Worm (Caenorhabditis elegans) whole organism, L3 larva: ENCODE results near the gene aco-1.

Experiments used
- R02D3.7 ChIP-seq: fragments of 150-350 bp; optimal IDR thresholded peaks from 2 replicates; lab custom pipeline; 2014; ENCODE audit warnings: missing biosample characterization, missing genetic modification characterization
- ama-1 ChIP-seq: fragments of 150-350 bp; optimal IDR thresholded peaks from 2 replicates; lab custom pipeline; 2018
- ceh-82 ChIP-seq: fragments of 150-350 bp; optimal IDR thresholded peaks from 2 replicates; lab custom pipeline; 2014; ENCODE audit warnings: missing biosample characterization, missing genetic modification characterization
- egl-27 ChIP-seq: sonication (generic microtip); optimal IDR thresholded peaks from 4 replicates; lab custom pipeline; 2017; ENCODE audit warnings: missing biosample characterization, missing genetic modification reagents, missing genetic modification characterization
- egl-5 ChIP-seq: fragments of 150-350 bp; optimal IDR thresholded peaks from 2 replicates; lab custom pipeline; 2017; ENCODE audit warnings: missing biosample characterization, missing genetic modification reagents, missing genetic modification characterization, inconsistent platforms
- elt-1 ChIP-seq: fragments of 150-350 bp; optimal IDR thresholded peaks from 2 replicates; lab custom pipeline; 2014; ENCODE audit warnings: missing biosample characterization, missing genetic modification characterization
- elt-2 ChIP-seq: sonication (generic microtip); optimal IDR thresholded peaks from 2 replicates; lab custom pipeline; 2016; ENCODE audit warnings: missing genetic modification reagents, mild to moderate bottlenecking, missing genetic modification characterization, missing compliant biosample characterization
- elt-3 ChIP-seq, 3 experiments: fragments of 150-350 bp in 1 of 3; sonication (generic microtip) in 2 of 3; optimal IDR thresholded peaks; 2 replicates in 2 of 3; 4 replicates in 1 of 3; lab custom pipeline; 2014 to 2017; ENCODE audit warnings: missing biosample characterization in 3 of 3, missing genetic modification characterization in 3 of 3
- fkh-10 ChIP-seq: sonication (generic microtip); optimal IDR thresholded peaks from 2 replicates; lab custom pipeline; 2017; ENCODE audit warnings: missing biosample characterization, missing genetic modification reagents, missing genetic modification characterization
- fos-1 ChIP-seq: fragments of 150-350 bp; optimal IDR thresholded peaks from 2 replicates; lab custom pipeline; 2014; ENCODE audit warnings: missing biosample characterization, missing genetic modification characterization
- hmg-11 ChIP-seq: sonication (generic microtip); optimal IDR thresholded peaks from 2 replicates; lab custom pipeline; 2016; ENCODE audit warnings: missing genetic modification characterization, missing compliant biosample characterization
- jun-1 ChIP-seq: fragments of 150-350 bp; optimal IDR thresholded peaks from 2 replicates; lab custom pipeline; 2014; ENCODE audit warnings: missing biosample characterization, missing genetic modification reagents, missing genetic modification characterization
- lin-39 ChIP-seq: fragments of 150-350 bp; optimal IDR thresholded peaks from 2 replicates; lab custom pipeline; 2018; ENCODE audit warnings: missing biosample characterization, missing genetic modification reagents, missing genetic modification characterization
- mdl-1 ChIP-seq: fragments of 150-350 bp; optimal IDR thresholded peaks from 2 replicates; lab custom pipeline; 2014; ENCODE audit warnings: missing biosample characterization, missing genetic modification characterization
- mml-1 ChIP-seq: fragments of 150-350 bp; sonication (generic microtip); optimal IDR thresholded peaks from 3 replicates; lab custom pipeline; 2014; ENCODE audit warnings: missing biosample characterization, missing genetic modification characterization
- nfya-1 ChIP-seq: sonication (generic microtip); optimal IDR thresholded peaks from 2 replicates; lab custom pipeline; 2017; ENCODE audit warnings: missing genetic modification characterization, mild to moderate bottlenecking, missing compliant biosample characterization, antibody characterized with exemption, moderate library complexity; ENCODE audit not compliant: insufficient read depth
- nhr-12 ChIP-seq: fragments of 150-350 bp; optimal IDR thresholded peaks from 2 replicates; lab custom pipeline; 2014; ENCODE audit warnings: missing biosample characterization, missing genetic modification characterization
- nhr-23 ChIP-seq: fragments of 150-350 bp; optimal IDR thresholded peaks from 2 replicates; lab custom pipeline; 2014; ENCODE audit warnings: missing biosample characterization, missing genetic modification reagents, missing genetic modification characterization
- nhr-25 ChIP-seq: sonication (generic microtip); optimal IDR thresholded peaks from 2 replicates; lab custom pipeline; 2017; ENCODE audit warnings: missing biosample characterization, missing genetic modification characterization
- nhr-43 ChIP-seq: sonication (generic microtip); optimal IDR thresholded peaks from 2 replicates; lab custom pipeline; 2016; ENCODE audit warnings: mild to moderate bottlenecking, missing genetic modification characterization, missing compliant biosample characterization; ENCODE audit not compliant: poor library complexity, severe bottlenecking
- nhr-67 ChIP-seq: fragments of 150-350 bp; optimal IDR thresholded peaks from 2 replicates; lab custom pipeline; 2014; ENCODE audit warnings: missing biosample characterization, missing genetic modification characterization
- nhr-76 ChIP-seq: fragments of 150-350 bp; sonication (generic microtip); optimal IDR thresholded peaks from 5 replicates; lab custom pipeline; 2014; ENCODE audit warnings: missing biosample characterization, missing genetic modification characterization
- nhr-77 ChIP-seq: fragments of 150-350 bp; optimal IDR thresholded peaks from 2 replicates; lab custom pipeline; 2014; ENCODE audit warnings: missing biosample characterization, missing genetic modification characterization
- snpc-4 ChIP-seq: fragments of 150-350 bp; optimal IDR thresholded peaks from 2 replicates; lab custom pipeline; 2014; ENCODE audit warnings: missing biosample characterization, missing genetic modification characterization
- unc-62 ChIP-seq: fragments of 150-350 bp; sonication (generic microtip); optimal IDR thresholded peaks from 4 replicates; lab custom pipeline; 2014; ENCODE audit warnings: missing biosample characterization, missing genetic modification reagents, missing genetic modification characterization

Gene aco-1

ce11 chrX:11379135-11379781 is 39.6 kb downstream of the aco-1 start:
- TF ChIP-seq snpc-4 (tag; lab: Kevin White, UChicago): no peak
- peak; percentile 20 for TF ChIP-seq fkh-10 (GFP tag; lab: Kevin White, UChicago)
- TF ChIP-seq lin-39 (tag; lab: Kevin White, UChicago): peak; percentile 22
- TF ChIP-seq nhr-77 (tag; lab: Kevin White, UChicago): no peak
- peak; percentile 0 for TF ChIP-seq egl-5 (tag; lab: Kevin White, UChicago)
- TF ChIP-seq nhr-43 (tag; lab: Kevin White, UChicago): no peak
- TF ChIP-seq nfya-1 (tag; lab: Kevin White, UChicago): peak; percentile 34

ce11 chrX:11383359-11383758 is 43.7 kb downstream of the aco-1 start:
- TF ChIP-seq nhr-23 (tag; lab: Kevin White, UChicago) (peak; percentile 41), lin-39 (tag; lab: Kevin White, UChicago) (no peak)

- TF ChIP-seq nhr-25 (peak; percentile 66), elt-1 (tag; lab: Kevin White, UChicago) (no peak), hmg-11 (tag; lab: Kevin White, UChicago) (peak; percentile 22), nfya-1 (tag; lab: Kevin White, UChicago) (peak; percentile 31), elt-3 (tag; optimal IDR thresholded peaks at IDR 0.05; lab: Kevin White, UChicago) (no peak)
- TF ChIP-seq, all 47 proteins: peak for 3
These were observed 45.1 kb downstream of the aco-1 start, which contains the start of the genes F08B12.11 and prmn-1 for ce11 chrX:11384534-11385441. Gene F08B12.11, plus strand, starts transcription at chrX:11385054. Gene prmn-1, plus strand, starts transcription at chrX:11385084.

ce11 chrX:11385916-11386315 is 46.2 kb downstream of the aco-1 start:
- TF ChIP-seq elt-1 (tag; lab: Kevin White, UChicago) (no peak), jun-1 (no peak), elt-2 (tag; lab: Kevin White, UChicago) (no peak), unc-62 (GFP tag; lab: Kevin White, UChicago) (no peak), mml-1 (tag; lab: Kevin White, UChicago) (no peak), nhr-25 (peak; percentile 1), nhr-23 (tag; lab: Kevin White, UChicago) (peak; percentile 26), nhr-12 (tag; lab: Kevin White, UChicago) (no peak), egl-27 (tag; lab: Kevin White, UChicago) (no peak), R02D3.7 (tag; lab: Kevin White, UChicago) (no peak)

- TF ChIP-seq nfya-1 (tag; lab: Kevin White, UChicago): peak; percentile 11
- TF ChIP-seq fos-1 (tag; lab: Kevin White, UChicago): no peak
- TF ChIP-seq fkh-10 (GFP tag; lab: Kevin White, UChicago): peak; percentile 95
- TF ChIP-seq, all 47 proteins: peak for 2
These were observed 47.2 kb downstream of the aco-1 start for ce11 chrX:11386903-11387302.

- TF ChIP-seq jun-1: no peak
- no peak for TF ChIP-seq nhr-67
- TF ChIP-seq nhr-77 (tag; lab: Kevin White, UChicago): no peak
- TF ChIP-seq nfya-1 (tag; lab: Kevin White, UChicago): no peak
- TF ChIP-seq nhr-76 (tag; lab: Kevin White, UChicago): no peak
- no peak for TF ChIP-seq fos-1 (tag; lab: Kevin White, UChicago)
- TF ChIP-seq lin-39 (tag; lab: Kevin White, UChicago): no peak
- TF ChIP-seq ama-1 (lab: Kevin White, UChicago): no peak
- no peak for TF ChIP-seq nhr-43 (tag; lab: Kevin White, UChicago)
- no peak for TF ChIP-seq ceh-82 (tag; lab: Kevin White, UChicago)
- TF ChIP-seq egl-5 (tag; lab: Kevin White, UChicago): no peak
- no peak for TF ChIP-seq mdl-1 (tag; lab: Kevin White, UChicago)
These were observed 48.2 kb downstream of the aco-1 start for ce11 chrX:11387723-11388330.
